Fruit fly (Drosophila melanogaster) whole organism, embryonic: ENCODE results near the gene Trax.

ENCODE experiments used
- Abd-B ChIP-seq: fragments of 200-800 bp; sonication (Bioruptor generic); optimal IDR thresholded peaks from 2 replicates; lab custom pipeline; 2018; ENCODE audit warnings: missing biosample characterization, mild to moderate bottlenecking, missing genetic modification characterization, moderate library complexity
- Bdp1 ChIP-seq: fragments of 200-800 bp; sonication (Bioruptor generic); optimal IDR thresholded peaks from 3 replicates; lab custom pipeline; 2016; ENCODE audit warnings: missing biosample characterization, missing genetic modification characterization
- Blimp-1 ChIP-seq: fragments of 200-800 bp; sonication (Bioruptor generic); optimal IDR thresholded peaks from 3 replicates; lab custom pipeline; 2018; ENCODE audit warnings: missing biosample characterization, missing genetic modification characterization, mild to moderate bottlenecking, moderate library complexity, missing genetic modification reagents
- CG10462 ChIP-seq: fragments of 200-800 bp; sonication (Bioruptor generic); optimal IDR thresholded peaks from 2 replicates; lab custom pipeline; 2016; ENCODE audit warnings: missing biosample characterization, missing genetic modification characterization
- CG1647 ChIP-seq: fragments of 200-800 bp; sonication (Bioruptor generic); optimal IDR thresholded peaks from 3 replicates; lab custom pipeline; 2016; ENCODE audit warnings: missing biosample characterization, missing genetic modification characterization
- CG17359 ChIP-seq: fragments of 200-800 bp; sonication (Bioruptor generic); optimal IDR thresholded peaks from 3 replicates; lab custom pipeline; 2018; ENCODE audit warnings: missing biosample characterization, mild to moderate bottlenecking, missing genetic modification characterization, moderate library complexity
- CG2120 ChIP-seq: fragments of 200-800 bp; sonication (Bioruptor generic); optimal IDR thresholded peaks from 3 replicates; lab custom pipeline; 2016; ENCODE audit warnings: missing biosample characterization, missing genetic modification characterization
- CG2129 ChIP-seq: fragments of 200-800 bp; sonication (Bioruptor generic); IDR thresholded peaks from 2 replicates; pipeline ENCODE4 v1.3.6; 2022; ENCODE audit warnings: missing biosample characterization, missing genetic modification characterization; ENCODE audit not compliant: partially characterized antibody
- CG32772 ChIP-seq: fragments of 200-800 bp; sonication (Bioruptor generic); IDR thresholded peaks from 2 replicates; pipeline ENCODE4 v1.3.6; 2022; ENCODE audit warnings: missing biosample characterization, missing genetic modification characterization
- CG3847 ChIP-seq: fragments of 200-800 bp; sonication (Bioruptor generic); IDR thresholded peaks from 2 replicates; pipeline ENCODE4 v1.3.6; 2022; ENCODE audit warnings: missing biosample characterization, missing genetic modification characterization
- CG3995 ChIP-seq: fragments of 200-800 bp; sonication (Bioruptor generic); optimal IDR thresholded peaks from 3 replicates; lab custom pipeline; 2016; ENCODE audit warnings: missing biosample characterization, missing genetic modification characterization
- CG4424 ChIP-seq: fragments of 200-800 bp; sonication (Bioruptor generic); optimal IDR thresholded peaks from 3 replicates; lab custom pipeline; 2016; ENCODE audit warnings: missing biosample characterization, missing genetic modification characterization
- CG6175 ChIP-seq: fragments of 200-800 bp; sonication (Bioruptor generic); IDR thresholded peaks from 3 replicates; pipeline ENCODE4 v1.3.6; 2022; ENCODE audit warnings: missing biosample characterization, missing genetic modification characterization
- CG6813 ChIP-seq: fragments of 200-800 bp; sonication (Bioruptor generic); optimal IDR thresholded peaks from 2 replicates; lab custom pipeline; 2017; ENCODE audit warnings: missing biosample characterization, missing genetic modification characterization, mild to moderate bottlenecking, moderate library complexity, missing genetic modification reagents
- CG7786 ChIP-seq: fragments of 200-800 bp; sonication (Bioruptor generic); optimal IDR thresholded peaks from 2 replicates; lab custom pipeline; 2016; ENCODE audit warnings: missing biosample characterization, missing genetic modification characterization
- CG7839 ChIP-seq: fragments of 200-800 bp; sonication (Bioruptor generic); optimal IDR thresholded peaks from 3 replicates; lab custom pipeline; 2018; ENCODE audit warnings: missing biosample characterization, mild to moderate bottlenecking, missing genetic modification characterization, moderate library complexity
- CG8924 ChIP-seq: fragments of 200-800 bp; optimal IDR thresholded peaks from 3 replicates; lab custom pipeline; 2019; ENCODE audit warnings: missing biosample characterization, mild to moderate bottlenecking, missing genetic modification characterization, moderate library complexity
- Dfd ChIP-seq, 2 experiments: fragments of >200 bp; optimal IDR thresholded peaks; 2 replicates each; lab custom pipeline; 2017; ENCODE audit warnings: missing biosample characterization in 2 of 2, missing genetic modification characterization in 2 of 2
- Dll ChIP-seq: fragments of 200-800 bp; sonication (Bioruptor generic); IDR thresholded peaks from 4 replicates; pipeline ENCODE4 v1.3.6; 2022; ENCODE audit warnings: missing biosample characterization, missing genetic modification characterization; ENCODE audit not compliant: partially characterized antibody
- Gug ChIP-seq: fragments of 200-800 bp; sonication (Bioruptor generic); IDR thresholded peaks from 4 replicates; pipeline ENCODE4 v1.3.6; 2022; ENCODE audit warnings: missing biosample characterization, missing genetic modification characterization
- H15 ChIP-seq: fragments of 200-800 bp; sonication (Bioruptor generic); IDR thresholded peaks from 3 replicates; pipeline ENCODE4 v1.3.6; 2022; ENCODE audit warnings: missing biosample characterization, missing genetic modification characterization
- H2.0 ChIP-seq: fragments of 200-800 bp; sonication (Bioruptor generic); IDR thresholded peaks from 2 replicates; pipeline ENCODE4 v1.3.6; 2022; ENCODE audit warnings: missing biosample characterization, missing genetic modification characterization
- HLHmδ ChIP-seq: fragments of 200-800 bp; sonication (Bioruptor generic); optimal IDR thresholded peaks from 2 replicates; lab custom pipeline; 2018; ENCODE audit warnings: missing biosample characterization, mild to moderate bottlenecking, missing genetic modification characterization, moderate library complexity
- Kr ChIP-seq: fragments of 200-800 bp; sonication (Bioruptor generic); optimal IDR thresholded peaks from 2 replicates; lab custom pipeline; 2017; ENCODE audit warnings: missing biosample characterization, mild to moderate bottlenecking, missing genetic modification characterization
- Lhr ChIP-seq: fragments of 200-800 bp; sonication (Bioruptor generic); optimal IDR thresholded peaks from 3 replicates; lab custom pipeline; 2017; ENCODE audit warnings: mild to moderate bottlenecking, missing biosample characterization, missing genetic modification reagents, missing genetic modification characterization
- Lpt ChIP-seq: fragments of >200 bp; optimal IDR thresholded peaks from 2 replicates; lab custom pipeline; 2018; ENCODE audit warnings: missing biosample characterization, missing genetic modification characterization
- Nf-YB ChIP-seq: fragments of 200-800 bp; sonication (Bioruptor generic); optimal IDR thresholded peaks from 3 replicates; lab custom pipeline; 2019; ENCODE audit warnings: missing biosample characterization, mild to moderate bottlenecking, missing genetic modification characterization, moderate library complexity
- NfI ChIP-seq: fragments of 200-800 bp; sonication (Bioruptor generic); optimal IDR thresholded peaks from 3 replicates; lab custom pipeline; 2018; ENCODE audit warnings: missing biosample characterization, mild to moderate bottlenecking, missing genetic modification characterization, moderate library complexity
- Rfx ChIP-seq: fragments of 200-800 bp; sonication (Bioruptor generic); IDR thresholded peaks from 2 replicates; pipeline ENCODE4 v1.3.6; 2022; ENCODE audit warnings: missing biosample characterization, missing genetic modification characterization
- Taf1 ChIP-seq: fragments of 200-800 bp; sonication (Bioruptor generic); IDR thresholded peaks from 2 replicates; pipeline ENCODE4 v1.3.6; 2022; ENCODE audit warnings: missing biosample characterization, missing genetic modification characterization
- Vsx1 ChIP-seq: fragments of 200-800 bp; sonication (Bioruptor generic); optimal IDR thresholded peaks from 2 replicates; lab custom pipeline; 2017; ENCODE audit warnings: missing biosample characterization, mild to moderate bottlenecking, missing genetic modification characterization, missing genetic modification reagents
- abd-A ChIP-seq: fragments of 200-800 bp; sonication (Bioruptor generic); optimal IDR thresholded peaks from 3 replicates; lab custom pipeline; 2019; ENCODE audit warnings: missing biosample characterization, mild to moderate bottlenecking, missing genetic modification characterization, moderate library complexity
- aop ChIP-seq: fragments of 200-800 bp; sonication (Bioruptor generic); IDR thresholded peaks from 2 replicates; pipeline ENCODE4 v1.3.6; 2022; ENCODE audit warnings: missing biosample characterization, missing genetic modification characterization
- dan ChIP-seq: fragments of 200-800 bp; sonication (Bioruptor generic); IDR thresholded peaks from 2 replicates; pipeline ENCODE4 v1.3.6; 2022; ENCODE audit warnings: missing biosample characterization, missing genetic modification characterization
- fd3F ChIP-seq: fragments of 200-800 bp; sonication (Bioruptor generic); optimal IDR thresholded peaks from 2 replicates; lab custom pipeline; 2018; ENCODE audit warnings: missing biosample characterization, mild to moderate bottlenecking, missing genetic modification characterization, moderate library complexity
- gem ChIP-seq: fragments of 200-800 bp; sonication (Bioruptor generic); optimal IDR thresholded peaks from 2 replicates; lab custom pipeline; 2019; ENCODE audit warnings: missing biosample characterization, mild to moderate bottlenecking, missing genetic modification characterization, moderate library complexity
- gsb ChIP-seq: fragments of 200-800 bp; sonication (Bioruptor generic); IDR thresholded peaks from 2 replicates; pipeline ENCODE4 v1.3.6; 2022; ENCODE audit warnings: missing biosample characterization, missing genetic modification characterization
- h ChIP-seq: fragments of >200 bp; optimal IDR thresholded peaks from 2 replicates; lab custom pipeline; 2017
- ham ChIP-seq: fragments of 200-800 bp; sonication (Bioruptor generic); IDR thresholded peaks from 2 replicates; pipeline ENCODE4 v1.3.6; 2022; ENCODE audit warnings: missing biosample characterization, missing genetic modification characterization
- insv ChIP-seq, 2 experiments: fragments of 200-800 bp; sonication (Bioruptor generic); optimal IDR thresholded peaks; 3 replicates each; lab custom pipeline; 2016 to 2018; ENCODE audit warnings: missing biosample characterization in 2 of 2, missing genetic modification characterization in 2 of 2
- mam ChIP-seq: fragments of 200-800 bp; sonication (Bioruptor generic); optimal IDR thresholded peaks from 3 replicates; lab custom pipeline; 2016; ENCODE audit warnings: missing biosample characterization, missing genetic modification characterization
- mirr ChIP-seq: fragments of 200-800 bp; sonication (Bioruptor generic); optimal IDR thresholded peaks from 3 replicates; lab custom pipeline; 2018; ENCODE audit warnings: missing biosample characterization, mild to moderate bottlenecking, missing genetic modification characterization
- oc ChIP-seq: fragments of 200-800 bp; sonication (Bioruptor generic); optimal IDR thresholded peaks from 2 replicates; lab custom pipeline; 2018; ENCODE audit warnings: missing biosample characterization, mild to moderate bottlenecking, missing genetic modification characterization, moderate library complexity
- odd ChIP-seq: fragments of 200-800 bp; sonication (Bioruptor generic); optimal IDR thresholded peaks from 2 replicates; lab custom pipeline; 2017; ENCODE audit warnings: missing biosample characterization, mild to moderate bottlenecking, missing genetic modification characterization
- prd ChIP-seq, 3 experiments: fragments of >200 bp in 2 of 3; fragments of 200-800 bp in 1 of 3; sonication (Bioruptor generic) in 1 of 3; optimal IDR thresholded peaks in 2 of 3; IDR thresholded peaks in 1 of 3; 2 replicates in 2 of 3; 3 replicates in 1 of 3; pipeline versions ENCODE4 v1.3.6 to Lab custom; 2017 to 2022; ENCODE audit warnings: missing biosample characterization in 1 of 3, missing genetic modification characterization in 1 of 3
- ranshi ChIP-seq: fragments of 200-800 bp; sonication (Bioruptor generic); IDR thresholded peaks from 2 replicates; pipeline ENCODE4 v1.3.6; 2022; ENCODE audit warnings: missing biosample characterization, missing genetic modification characterization
- salm ChIP-seq: fragments of 200-800 bp; sonication (Bioruptor generic); optimal IDR thresholded peaks from 2 replicates; lab custom pipeline; 2018; ENCODE audit warnings: missing biosample characterization, mild to moderate bottlenecking, missing genetic modification characterization
- sc ChIP-seq, 3 experiments: fragments of >200 bp in 2 of 3; fragments of 200-800 bp in 1 of 3; sonication (Bioruptor generic) in 1 of 3; optimal IDR thresholded peaks; 2 replicates in 2 of 3; 3 replicates in 1 of 3; lab custom pipeline; 2017; ENCODE audit warnings: mild to moderate bottlenecking in 1 of 3, missing biosample characterization in 1 of 3, missing genetic modification characterization in 1 of 3, missing genetic modification reagents in 1 of 3
- scrt ChIP-seq: fragments of 200-800 bp; sonication (Bioruptor generic); optimal IDR thresholded peaks from 2 replicates; lab custom pipeline; 2018; ENCODE audit warnings: missing biosample characterization, mild to moderate bottlenecking, missing genetic modification characterization, moderate library complexity
- wdn ChIP-seq: fragments of 200-800 bp; sonication (Bioruptor generic); IDR thresholded peaks from 2 replicates; pipeline ENCODE4 v1.3.6; 2022; ENCODE audit warnings: missing biosample characterization, missing genetic modification characterization
- zen2 ChIP-seq: fragments of 200-800 bp; sonication (Bioruptor generic); IDR thresholded peaks from 3 replicates; pipeline ENCODE4 v1.3.6; 2022; ENCODE audit warnings: missing biosample characterization, missing genetic modification characterization; ENCODE audit not compliant: partially characterized antibody

The Trax gene

dm6 chr3R:15350993-15351426 lies 10.5 kb upstream of the Trax start, which contains the start of the genes Trs33 and Tmtc4 (continued):
- TF ChIP-seq CG32772 = no peak
- no peak for TF ChIP-seq Abd-B (GFP tag; lab: Kevin White, UChicago)
- TF ChIP-seq CG4424 (GFP tag; lab: Kevin White, UChicago) = peak; percentile 26
- no peak for TF ChIP-seq CG6813
- TF ChIP-seq mirr = no peak
- TF ChIP-seq wdn (GFP tag; lab: Robert Waterston, UW) = no peak
- no peak for TF ChIP-seq CG1647 (GFP tag; lab: Kevin White, UChicago)
- no peak for TF ChIP-seq mam (GFP tag; lab: Kevin White, UChicago)
- TF ChIP-seq Dfd (GFP tag; optimal IDR thresholded peaks at IDR 0.05; lab: Kevin White, UChicago) = no peak
- TF ChIP-seq CG3847 (GFP tag; lab: Robert Waterston, UW) = no peak
- TF ChIP-seq NfI (GFP tag; lab: Kevin White, UChicago) = peak; percentile 3
- TF ChIP-seq H15 = no peak
- no peak for TF ChIP-seq HLHmδ (GFP tag; lab: Kevin White, UChicago)
- TF ChIP-seq zen2 (GFP tag; lab: Robert Waterston, UW) = no peak
- no peak for TF ChIP-seq Nf-YB (GFP tag; lab: Kevin White, UChicago)
- TF ChIP-seq Lhr (GFP tag; lab: Kevin White, UChicago) = no peak
- no peak for TF ChIP-seq CG6175 (GFP tag; lab: Robert Waterston, UW)
- TF ChIP-seq Gug (GFP tag; lab: Robert Waterston, UW) = no peak
- no peak for TF ChIP-seq aop (GFP tag; lab: Robert Waterston, UW)
- no peak for TF ChIP-seq gsb (GFP tag; lab: Robert Waterston, UW)
- peak; percentile 3 for TF ChIP-seq scrt (GFP tag; lab: Kevin White, UChicago)
- no peak for TF ChIP-seq CG7786 (GFP tag; lab: Kevin White, UChicago)
- TF ChIP-seq ranshi (GFP tag; lab: Robert Waterston, UW) = no peak
- TF ChIP-seq gem (tag; lab: Kevin White, UChicago) = peak; percentile 67
- peak; percentile 46 for TF ChIP-seq oc
- TF ChIP-seq CG3995 (GFP tag; lab: Kevin White, UChicago) = no peak
- no peak for TF ChIP-seq prd (optimal IDR thresholded peaks at IDR 0.05; lab: Kevin White, UChicago)
- TF ChIP-seq prd (GFP tag; IDR thresholded peaks at IDR 0.05; lab: Robert Waterston, UW) = no peak
- TF ChIP-seq fd3F (GFP tag; lab: Kevin White, UChicago) = no peak
- TF ChIP-seq insv (GFP tag; optimal IDR thresholded peaks at IDR 0.05; lab: Kevin White, UChicago) = peak in 1 of 2 experiments; percentile 2
- TF ChIP-seq Blimp-1 (GFP tag; lab: Kevin White, UChicago) = peak; percentile 31
- TF ChIP-seq Bdp1 (GFP tag; lab: Kevin White, UChicago) = no peak
- no peak for TF ChIP-seq Kr
- TF ChIP-seq Rfx (GFP tag; lab: Robert Waterston, UW) = no peak; the same call in 1 of the 2 replicates
- TF ChIP-seq CG17359 (tag; lab: Kevin White, UChicago) = peak; percentile 28
- TF ChIP-seq salm (tag; lab: Kevin White, UChicago) = no peak
- TF ChIP-seq CG10462 (GFP tag; lab: Kevin White, UChicago) = no peak
- no peak for TF ChIP-seq sc (optimal IDR thresholded peaks at IDR 0.05; lab: Kevin White, UChicago)
- TF ChIP-seq sc (GFP tag; optimal IDR thresholded peaks at IDR 0.05; lab: Kevin White, UChicago) = no peak
- TF ChIP-seq CG2120 (GFP tag; lab: Kevin White, UChicago) = peak; percentile 56
- TF ChIP-seq H2.0 (GFP tag; lab: Robert Waterston, UW) = no peak
- no peak for TF ChIP-seq abd-A (tag; lab: Kevin White, UChicago)
- no peak for TF ChIP-seq Vsx1
- TF ChIP-seq Taf1 (GFP tag; lab: Robert Waterston, UW) = no peak
- no peak for TF ChIP-seq CG7839 (tag; lab: Kevin White, UChicago)
- TF ChIP-seq CG8924 (tag; lab: Kevin White, UChicago) = peak; percentile 49
- no peak for TF ChIP-seq h
- TF ChIP-seq dan (GFP tag; lab: Robert Waterston, UW) = no peak
- no peak for TF ChIP-seq odd (GFP tag; lab: Kevin White, UChicago)
- no peak for TF ChIP-seq CG2129 (GFP tag; lab: Robert Waterston, UW)
- TF ChIP-seq Dll (GFP tag; lab: Robert Waterston, UW) = 0 out of 4 replicates have a peak, but pooled peaks have one; percentile 10
- no peak for TF ChIP-seq Lpt
- TF ChIP-seq ham (GFP tag; lab: Robert Waterston, UW) = no peak
